Worm (Caenorhabditis elegans) whole organism, L1 larva: ENCODE data around the gene Y48A6C.8.
A peak's percentile ranks its signal among the peaks of the same experiment; 100 is the strongest.

Experiments used
- C04F5.9 ChIP-seq: sonication (generic microtip); optimal IDR thresholded peaks from 2 replicates; lab custom pipeline; 2016; ENCODE audit warnings: missing genetic modification characterization, missing compliant biosample characterization
- C16A3.4 ChIP-seq: fragments of 150-350 bp; optimal IDR thresholded peaks from 2 replicates; lab custom pipeline; 2014; ENCODE audit warnings: missing biosample characterization, missing genetic modification characterization
- aha-1 ChIP-seq: fragments of 150-350 bp; optimal IDR thresholded peaks from 2 replicates; lab custom pipeline; 2014; ENCODE audit warnings: missing biosample characterization, missing genetic modification characterization
- alr-1 ChIP-seq: fragments of 200-800 bp; sonication (Bioruptor generic); optimal IDR thresholded peaks from 2 replicates; lab custom pipeline; 2018; ENCODE audit warnings: borderline replicate concordance, mild to moderate bottlenecking, missing genetic modification characterization, missing compliant biosample characterization
- aly-2 ChIP-seq: fragments of 150-350 bp; optimal IDR thresholded peaks from 2 replicates; lab custom pipeline; 2014; ENCODE audit warnings: missing biosample characterization, missing genetic modification characterization
- blmp-1 ChIP-seq: fragments of 150-350 bp; optimal IDR thresholded peaks from 2 replicates; lab custom pipeline; 2014; ENCODE audit warnings: missing biosample characterization, missing genetic modification characterization
- ceh-63 ChIP-seq: fragments of 200-800 bp; sonication (Bioruptor generic); optimal IDR thresholded peaks from 2 replicates; lab custom pipeline; 2018; ENCODE audit warnings: mild to moderate bottlenecking, missing genetic modification characterization, missing compliant biosample characterization
- ceh-8 ChIP-seq: fragments of 200-800 bp; sonication (Bioruptor generic); optimal IDR thresholded peaks from 2 replicates; lab custom pipeline; 2018; ENCODE audit warnings: mild to moderate bottlenecking, missing genetic modification characterization, moderate library complexity, missing compliant biosample characterization
- ceh-82 ChIP-seq, 3 experiments: fragments of 150-350 bp in 1 of 3; sonication (generic microtip) in 2 of 3; optimal IDR thresholded peaks; 2 replicates each; lab custom pipeline; 2014 to 2017; ENCODE audit warnings: missing biosample characterization in 3 of 3, missing genetic modification characterization in 3 of 3
- efl-1 ChIP-seq, 4 experiments: fragments of 150-350 bp; optimal IDR thresholded peaks in 3 of 4; peaks in 1 of 4; 1 replicate in 1 of 4; 2 replicates in 3 of 4; lab custom pipeline; 2014; ENCODE audit warnings: missing biosample characterization in 2 of 4, missing genetic modification characterization in 2 of 4, missing genetic modification reagents in 2 of 4
- efl-3 ChIP-seq: fragments of 200-800 bp; sonication (Bioruptor generic); optimal IDR thresholded peaks from 2 replicates; lab custom pipeline; 2018; ENCODE audit warnings: mild to moderate bottlenecking, missing genetic modification characterization, missing compliant biosample characterization
- egl-13 ChIP-seq: sonication (generic microtip); optimal IDR thresholded peaks from 2 replicates; lab custom pipeline; 2016; ENCODE audit warnings: missing genotype, missing genetic modification reagents, missing genetic modification characterization, missing compliant biosample characterization
- egl-27 ChIP-seq, 2 experiments: fragments of 150-350 bp in 1 of 2; sonication (generic microtip); optimal IDR thresholded peaks; 3 replicates each; lab custom pipeline; 2017 to 2018; ENCODE audit warnings: missing biosample characterization in 2 of 2, missing genetic modification characterization in 2 of 2, missing genetic modification reagents in 2 of 2
- ets-5 ChIP-seq: fragments of 200-800 bp; sonication (Bioruptor generic); IDR thresholded peaks from 2 replicates; pipeline ENCODE4 v1.3.6; 2022; ENCODE audit warnings: missing genetic modification characterization, missing compliant biosample characterization
- fkh-8 ChIP-seq: sonication (generic microtip); optimal IDR thresholded peaks from 2 replicates; lab custom pipeline; 2016; ENCODE audit warnings: mild to moderate bottlenecking, missing genetic modification characterization, missing compliant biosample characterization
- grh-1 ChIP-seq: fragments of 200-800 bp; sonication (Bioruptor generic); IDR thresholded peaks from 2 replicates; pipeline ENCODE4 v1.3.6; 2022; ENCODE audit warnings: missing genetic modification reagents, missing genetic modification characterization, missing compliant biosample characterization
- hlh-17 ChIP-seq: fragments of 200-800 bp; sonication (Bioruptor generic); optimal IDR thresholded peaks from 2 replicates; lab custom pipeline; 2018; ENCODE audit warnings: missing genetic modification characterization, mild to moderate bottlenecking, missing compliant biosample characterization, moderate library complexity, borderline replicate concordance
- jun-1 ChIP-seq: fragments of 150-350 bp; optimal IDR thresholded peaks from 2 replicates; lab custom pipeline; 2014; ENCODE audit warnings: missing biosample characterization, missing genetic modification reagents, missing genetic modification characterization
- lin-13 ChIP-seq: fragments of 150-350 bp; optimal IDR thresholded peaks from 2 replicates; lab custom pipeline; 2014; ENCODE audit warnings: missing biosample characterization, missing genetic modification reagents, missing genetic modification characterization
- lin-14 ChIP-seq: fragments of 200-800 bp; sonication (Bioruptor generic); optimal IDR thresholded peaks from 2 replicates; lab custom pipeline; 2018; ENCODE audit warnings: mild to moderate bottlenecking, missing genetic modification characterization, moderate library complexity, missing compliant biosample characterization
- lin-15B ChIP-seq: fragments of 150-350 bp; sonication (generic microtip); optimal IDR thresholded peaks from 3 replicates; lab custom pipeline; 2014; ENCODE audit warnings: missing biosample characterization, missing genetic modification characterization
- lin-39 ChIP-seq: fragments of 150-350 bp; optimal IDR thresholded peaks from 2 replicates; lab custom pipeline; 2014; ENCODE audit warnings: missing biosample characterization, missing genetic modification reagents, missing genetic modification characterization
- lsy-2 ChIP-seq, 2 experiments: fragments of 150-350 bp; optimal IDR thresholded peaks; 2 replicates each; lab custom pipeline; 2014; ENCODE audit warnings: missing biosample characterization in 2 of 2, missing genetic modification characterization in 2 of 2
- mdl-1 ChIP-seq, 2 experiments: fragments of 150-350 bp; optimal IDR thresholded peaks; 2 replicates each; lab custom pipeline; 2014 to 2017; ENCODE audit warnings: missing biosample characterization in 2 of 2, missing genetic modification characterization in 2 of 2, inconsistent platforms in 1 of 2
- nhr-11 ChIP-seq: fragments of 150-350 bp; optimal IDR thresholded peaks from 2 replicates; lab custom pipeline; 2014; ENCODE audit warnings: missing biosample characterization, missing genetic modification characterization
- nhr-12 ChIP-seq: sonication (generic microtip); optimal IDR thresholded peaks from 2 replicates; lab custom pipeline; 2017; ENCODE audit warnings: missing biosample characterization, missing genetic modification characterization
- nhr-19 ChIP-seq: fragments of 200-800 bp; sonication (Bioruptor generic); conservative IDR thresholded peaks from 2 replicates; pipeline ENCODE4 v1.3.6; 2022; ENCODE audit warnings: missing genetic modification characterization, missing compliant biosample characterization
- nhr-20 ChIP-seq: sonication (generic microtip); optimal IDR thresholded peaks from 2 replicates; lab custom pipeline; 2016; ENCODE audit warnings: mild to moderate bottlenecking, missing genetic modification characterization, missing compliant biosample characterization
- nhr-237 ChIP-seq: fragments of 150-350 bp; optimal IDR thresholded peaks from 2 replicates; lab custom pipeline; 2014; ENCODE audit warnings: missing biosample characterization, missing genetic modification characterization
- nhr-28 ChIP-seq: fragments of 150-350 bp; optimal IDR thresholded peaks from 2 replicates; lab custom pipeline; 2014; ENCODE audit warnings: missing biosample characterization, missing genetic modification characterization
- nhr-47 ChIP-seq: sonication (generic microtip); optimal IDR thresholded peaks from 2 replicates; lab custom pipeline; 2016; ENCODE audit warnings: mild to moderate bottlenecking, missing genetic modification characterization, moderate library complexity, missing compliant biosample characterization
- nhr-71 ChIP-seq: sonication (generic microtip); optimal IDR thresholded peaks from 2 replicates; lab custom pipeline; 2016; ENCODE audit warnings: mild to moderate bottlenecking, missing genetic modification characterization, moderate library complexity, missing compliant biosample characterization
- nhr-76 ChIP-seq: sonication (generic microtip); optimal IDR thresholded peaks from 2 replicates; lab custom pipeline; 2017; ENCODE audit warnings: missing biosample characterization, missing genetic modification characterization
- nhr-77 ChIP-seq: fragments of 150-350 bp; optimal IDR thresholded peaks from 2 replicates; lab custom pipeline; 2014; ENCODE audit warnings: missing biosample characterization, missing genetic modification characterization
- nhr-84 ChIP-seq: sonication (generic microtip); optimal IDR thresholded peaks from 2 replicates; lab custom pipeline; 2017; ENCODE audit warnings: missing biosample characterization, missing genetic modification characterization
- nhr-85 ChIP-seq: sonication (generic microtip); peaks from one replicate; lab custom pipeline; 2016; ENCODE audit warnings: missing genetic modification characterization, inconsistent platforms, missing compliant biosample characterization
- nhr-90 ChIP-seq: sonication (generic microtip); optimal IDR thresholded peaks from 2 replicates; lab custom pipeline; 2016; ENCODE audit warnings: mild to moderate bottlenecking, missing genetic modification characterization, missing compliant biosample characterization; ENCODE audit not compliant: poor library complexity
- pag-3 ChIP-seq: sonication (generic microtip); optimal IDR thresholded peaks from 2 replicates; lab custom pipeline; 2017; ENCODE audit warnings: missing genetic modification characterization, mild to moderate bottlenecking, missing compliant biosample characterization, antibody characterized with exemption, borderline replicate concordance; ENCODE audit not compliant: insufficient read depth
- pax-3 ChIP-seq: fragments of 200-800 bp; sonication (Bioruptor generic); optimal IDR thresholded peaks from 2 replicates; lab custom pipeline; 2018; ENCODE audit warnings: mild to moderate bottlenecking, missing genetic modification characterization, moderate library complexity, missing compliant biosample characterization
- pqm-1 ChIP-seq: sonication (generic microtip); optimal IDR thresholded peaks from 3 replicates; lab custom pipeline; 2017; ENCODE audit warnings: missing biosample characterization, missing genetic modification characterization
- skn-1 ChIP-seq: fragments of 150-350 bp; optimal IDR thresholded peaks from 2 replicates; lab custom pipeline; 2014; ENCODE audit warnings: missing biosample characterization, missing genetic modification characterization
- snu-23 ChIP-seq: sonication (generic microtip); optimal IDR thresholded peaks from 2 replicates; lab custom pipeline; 2016; ENCODE audit warnings: missing genetic modification characterization, missing compliant biosample characterization
- sup-37 ChIP-seq: fragments of 200-800 bp; sonication (Bioruptor generic); optimal IDR thresholded peaks from 2 replicates; lab custom pipeline; 2018; ENCODE audit warnings: mild to moderate bottlenecking, missing genetic modification characterization, missing compliant biosample characterization
- swsn-7 ChIP-seq: sonication (generic microtip); optimal IDR thresholded peaks from 2 replicates; lab custom pipeline; 2016; ENCODE audit warnings: missing genetic modification characterization, missing compliant biosample characterization
- tlp-1 ChIP-seq: fragments of 150-350 bp; optimal IDR thresholded peaks from 2 replicates; lab custom pipeline; 2014; ENCODE audit warnings: missing biosample characterization, missing genetic modification characterization
- unc-30 ChIP-seq: sonication (generic microtip); optimal IDR thresholded peaks from 2 replicates; lab custom pipeline; 2017; ENCODE audit warnings: missing biosample characterization, missing genetic modification characterization
- xbp-1 ChIP-seq: sonication (generic microtip); optimal IDR thresholded peaks from 2 replicates; lab custom pipeline; 2016; ENCODE audit warnings: missing genetic modification characterization, missing compliant biosample characterization
- zag-1 ChIP-seq: fragments of 150-350 bp; optimal IDR thresholded peaks from 2 replicates; lab custom pipeline; 2014; ENCODE audit warnings: missing biosample characterization, missing genetic modification characterization
- ztf-11 ChIP-seq, 2 experiments: sonication (generic microtip); optimal IDR thresholded peaks; 2 replicates each; lab custom pipeline; 2016 to 2017; ENCODE audit warnings: missing genetic modification characterization in 2 of 2, missing biosample characterization in 1 of 2, missing compliant biosample characterization in 1 of 2

Y48A6C.8 gene

ce11 chrIII:11112718-11113117 is 14.7 kb downstream of the Y48A6C.8 start (continued):
- TF ChIP-seq nhr-71 (tag; lab: Kevin White, UChicago), result peak; percentile 77
- TF ChIP-seq pqm-1 (tag; lab: Kevin White, UChicago), result no peak
- no peak for TF ChIP-seq C16A3.4 (tag; lab: Kevin White, UChicago)
- peak; percentile 36 for TF ChIP-seq ceh-8 (GFP tag; lab: Kevin White, UChicago)
- no peak for TF ChIP-seq nhr-12
- TF ChIP-seq egl-27 (tag; optimal IDR thresholded peaks at IDR 0.05; lab: Kevin White, UChicago), result no peak
- TF ChIP-seq skn-1 (tag; lab: Kevin White, UChicago), result no peak
- TF ChIP-seq swsn-7 (tag; lab: Kevin White, UChicago), result peak; percentile 63
- peak; percentile 65 for TF ChIP-seq nhr-20 (tag; lab: Kevin White, UChicago)
- peak in 1 of 2 experiments; percentile 71 for TF ChIP-seq ztf-11 (tag; optimal IDR thresholded peaks at IDR 0.05; lab: Kevin White, UChicago)
- TF ChIP-seq C04F5.9 (tag; lab: Kevin White, UChicago), result peak; percentile 50
- TF ChIP-seq nhr-90, result peak; percentile 77
- peak; percentile 5 for TF ChIP-seq nhr-77
- TF ChIP-seq nhr-85 (tag; lab: Kevin White, UChicago), result peak; percentile 71
- TF ChIP-seq egl-13 (tag; lab: Kevin White, UChicago), result peak; percentile 59
- TF ChIP-seq ceh-82 (tag; optimal IDR thresholded peaks at IDR 0.05; lab: Kevin White, UChicago), result peak; percentile 10 to 29 (median 14)
- TF ChIP-seq efl-3, result no peak

- TF ChIP-seq nhr-12 (no peak), ets-5 (GFP tag; lab: Robert Waterston, UW) (no peak), tlp-1 (no peak), efl-3 (peak; percentile 65), pqm-1 (tag; lab: Kevin White, UChicago) (no peak), swsn-7 (tag; lab: Kevin White, UChicago) (peak; percentile 77), egl-13 (tag; lab: Kevin White, UChicago) (peak; percentile 69), fkh-8 (tag; lab: Kevin White, UChicago) (peak; percentile 72), jun-1 (tag; lab: Kevin White, UChicago) (peak; percentile 33), pax-3 (tag; lab: Kevin White, UChicago) (peak; percentile 72), grh-1 (GFP tag; lab: Robert Waterston, UW) (peak; percentile 80), hlh-17 (GFP tag; lab: Kevin White, UChicago) (no peak), mdl-1 (tag; optimal IDR thresholded peaks at IDR 0.05; lab: Kevin White, UChicago) (peak in 1 of 2 experiments; percentile 20), nhr-77 (peak; percentile 44), lin-14 (GFP tag; lab: Kevin White, UChicago) (no peak), efl-1 (optimal IDR thresholded peaks at IDR 0.05; lab: Kevin White, UChicago) (peak; percentile 88), efl-1 (GFP tag; optimal IDR thresholded peaks at IDR 0.05 in 1 of 2; lab: Kevin White, UChicago) (peak; percentile 78 to 98), nhr-84 (tag; lab: Kevin White, UChicago) (no peak), aly-2 (tag; lab: Kevin White, UChicago) (no peak), aha-1 (tag; lab: Kevin White, UChicago) (no peak), lin-39 (tag; lab: Kevin White, UChicago) (peak; percentile 57), lin-13 (GFP tag; lab: Kevin White, UChicago) (peak; percentile 8), snu-23 (peak; percentile 86), sup-37 (GFP tag; lab: Kevin White, UChicago) (peak; percentile 34), lin-15B (tag; lab: Kevin White, UChicago) (peak; percentile 57), ztf-11 (tag; optimal IDR thresholded peaks at IDR 0.05; lab: Kevin White, UChicago) (peak in 1 of 2 experiments; percentile 67), C16A3.4 (tag; lab: Kevin White, UChicago) (peak; percentile 29), xbp-1 (tag; lab: Kevin White, UChicago) (peak; percentile 75), blmp-1 (tag; lab: Kevin White, UChicago) (peak; percentile 33), nhr-11 (tag; lab: Kevin White, UChicago) (peak; percentile 38), pag-3 (no peak), unc-30 (no peak), ceh-63 (GFP tag; lab: Kevin White, UChicago) (no peak), lsy-2 (tag; optimal IDR thresholded peaks at IDR 0.05; lab: Kevin White, UChicago) (peak; percentile 61 to 74), nhr-76 (tag; lab: Kevin White, UChicago) (no peak), nhr-28 (tag; lab: Kevin White, UChicago) (no peak), alr-1 (tag; lab: Kevin White, UChicago) (peak; percentile 43), zag-1 (tag; lab: Kevin White, UChicago) (no peak), nhr-237 (no peak), nhr-47 (tag; lab: Kevin White, UChicago) (peak; percentile 91), nhr-19 (GFP tag; lab: Robert Waterston, UW) (peak; percentile 80; the same call in 1 of the 2 replicates)
Measured at ce11 chrIII:11110756-11111155, 16.7 kb downstream of the Y48A6C.8 start.
